Fruit fly (Drosophila melanogaster): Measurements from ENCODE around the gene TwdlG.

DNA sequence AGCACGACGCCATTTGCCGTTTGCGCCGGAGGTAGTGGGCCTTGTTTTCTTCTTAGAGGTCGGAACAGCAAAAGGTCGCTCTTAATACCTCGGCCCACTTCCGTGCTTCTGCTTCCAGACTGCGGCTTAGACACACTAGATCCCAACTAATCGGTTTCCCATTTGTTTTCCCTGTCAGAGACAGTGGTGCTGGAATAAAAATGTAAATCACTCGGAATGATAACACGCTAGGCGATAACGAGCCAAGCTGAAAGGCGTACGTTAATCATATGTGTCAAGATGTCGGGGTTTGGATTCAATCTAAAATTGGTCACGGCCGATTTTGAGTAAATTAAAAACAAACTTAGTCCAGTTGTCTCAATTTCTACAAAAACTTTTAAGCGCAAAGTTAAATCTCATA lies 43.5 kb upstream of the TwdlG start, which contains the start of gene Nepl11:
- TF ChIP-seq Dp (GFP tag; optimal IDR thresholded peaks at IDR 0.05) (no peak), MESR4 (GFP tag; optimal IDR thresholded peaks at IDR 0.05) (no peak), CG7839 (tag; optimal IDR thresholded peaks at IDR 0.05) (no peak), Abd-B (GFP tag; optimal IDR thresholded peaks at IDR 0.05) (no peak), Oaz (GFP tag; IDR thresholded peaks at IDR 0.05) (no peak), Atf3 (GFP tag; optimal IDR thresholded peaks at IDR 0.05) (no peak), CG5953 (GFP tag; IDR thresholded peaks at IDR 0.05) (no peak), CG13424 (tag; optimal IDR thresholded peaks at IDR 0.05) (no peak), CG8290 (GFP tag; optimal IDR thresholded peaks at IDR 0.05) (no peak), CG8290 (tag; optimal IDR thresholded peaks at IDR 0.05) (no peak), Dfd (GFP tag; optimal IDR thresholded peaks at IDR 0.05) (no peak), CG5180 (GFP tag; optimal IDR thresholded peaks at IDR 0.05) (no peak)

Measured in whole organism, embryonic.